Fruit fly (Drosophila melanogaster): ENCODE results near the gene CG4942.

Gene CG4942

DNA sequence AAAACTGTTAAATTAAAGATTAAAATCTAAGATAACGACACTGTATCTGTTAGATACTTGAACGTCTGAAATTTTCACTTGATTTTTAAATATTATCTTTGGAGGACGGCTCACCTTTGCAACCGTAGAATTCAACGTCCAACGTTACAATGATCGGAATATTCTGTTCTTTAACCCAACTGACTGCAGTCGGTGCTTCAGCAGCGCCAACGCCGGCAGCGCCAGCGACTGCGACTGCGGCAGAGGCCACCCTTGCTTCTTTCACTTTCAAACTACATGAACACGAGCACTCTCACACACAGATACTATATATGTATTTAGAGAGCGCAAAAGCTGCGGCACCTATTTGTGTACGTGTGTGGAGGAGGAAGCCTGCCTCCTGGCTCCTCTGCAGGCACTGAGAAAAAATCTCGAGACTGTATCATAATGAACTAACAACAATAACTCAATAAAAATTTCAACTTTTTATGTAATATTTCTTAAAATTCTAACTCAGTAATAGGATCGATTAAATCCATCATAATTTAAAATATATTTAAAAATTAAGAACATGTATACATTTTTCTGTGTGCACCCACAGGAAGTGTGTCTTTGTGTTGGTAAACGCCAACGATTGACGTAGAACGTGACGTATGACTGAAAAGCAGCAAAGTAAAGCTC is 15.3 kb upstream of the CG4942 start (continued):
- TF ChIP-seq vri (GFP tag; optimal IDR thresholded peaks at IDR 0.05) (peak; percentile 94), CG4318 (GFP tag; optimal IDR thresholded peaks at IDR 0.05) (peak; percentile 93), ss (GFP tag; optimal IDR thresholded peaks at IDR 0.05) (peak; percentile 98), CG34406 (GFP tag; optimal IDR thresholded peaks at IDR 0.05) (peak; percentile 97), CG11762 (GFP tag; optimal IDR thresholded peaks at IDR 0.05; ENCODE audit: insufficient read depth) (peak; percentile 94), acj6 (GFP tag; optimal IDR thresholded peaks at IDR 0.05) (peak; percentile 98), Eip78C (GFP tag) (peak; percentile 99), Eip93F (GFP tag; optimal IDR thresholded peaks at IDR 0.05) (peak; percentile 90), dsx (GFP tag; optimal IDR thresholded peaks at IDR 0.05; ENCODE audit: poor library complexity, severe bottlenecking) (peak; percentile 97), CG11294 (GFP tag; IDR thresholded peaks at IDR 0.05) (peak; percentile 93), Sox15 (GFP tag; optimal IDR thresholded peaks at IDR 0.05) (peak; percentile 88), CG6792 (GFP tag; optimal IDR thresholded peaks at IDR 0.05) (peak; percentile 97), CG32006 (GFP tag; optimal IDR thresholded peaks at IDR 0.05) (peak; percentile 97), esn (GFP tag; optimal IDR thresholded peaks at IDR 0.05) (peak; percentile 98), fd85E (GFP tag; optimal IDR thresholded peaks at IDR 0.05) (peak; percentile 88), Sox102F (GFP tag; optimal IDR thresholded peaks at IDR 0.05) (peak; percentile 96), CG7368 (GFP tag; optimal IDR thresholded peaks at IDR 0.05) (peak; percentile 95), Ets96B (tag; optimal IDR thresholded peaks at IDR 0.05) (peak; percentile 98), dac (GFP tag; optimal IDR thresholded peaks at IDR 0.05) (peak; percentile 94), Met (GFP tag; optimal IDR thresholded peaks at IDR 0.05) (peak; percentile 96), Ets21C (GFP tag; optimal IDR thresholded peaks at IDR 0.05) (peak; percentile 86), svp (GFP tag) (peak; percentile 98), topi (GFP tag; optimal IDR thresholded peaks at IDR 0.05) (peak; percentile 95), CG6854 (GFP tag; optimal IDR thresholded peaks at IDR 0.05) (peak; percentile 93), CG10631 (GFP tag; optimal IDR thresholded peaks at IDR 0.05) (peak; percentile 99), Eip75B (GFP tag; optimal IDR thresholded peaks at IDR 0.05) (peak; percentile 97), CG3919 (GFP tag; optimal IDR thresholded peaks at IDR 0.05) (peak; percentile 98), CG6276 (GFP tag; optimal IDR thresholded peaks at IDR 0.05) (peak; percentile 94), CG15336 (GFP tag; IDR thresholded peaks at IDR 0.05) (peak; percentile 98), spab (GFP tag; optimal IDR thresholded peaks at IDR 0.05) (peak; percentile 97), OdsH (GFP tag; optimal IDR thresholded peaks at IDR 0.05) (peak; percentile 98)

DNA sequence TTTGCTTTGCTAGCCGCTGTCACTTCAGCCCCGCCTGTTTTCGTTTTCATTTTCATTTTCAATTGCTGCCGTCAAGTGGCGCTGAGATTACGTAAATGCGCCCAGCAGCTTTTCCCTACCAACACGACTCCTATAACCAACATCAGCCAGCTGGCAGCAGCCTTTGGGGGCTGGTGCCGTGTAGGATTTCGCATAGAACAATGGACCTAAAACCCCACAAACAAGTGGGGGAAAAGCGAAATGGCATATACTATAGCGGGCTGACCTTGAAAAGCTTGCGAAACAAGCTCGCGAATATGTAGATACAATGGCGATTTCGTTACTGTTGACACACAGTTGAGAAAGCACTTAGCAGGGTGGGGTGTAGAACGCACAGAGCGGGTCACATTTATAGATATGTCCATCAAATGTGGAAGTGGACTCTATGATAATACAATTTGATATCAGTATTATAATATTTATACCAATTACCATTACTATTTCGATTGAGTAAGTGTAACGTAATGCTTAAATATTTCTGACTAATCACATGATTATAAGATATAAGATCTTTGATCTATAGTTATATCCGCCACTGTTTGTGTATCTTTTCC is 13.2 kb upstream of the CG4942 start:
- TF ChIP-seq fkh (GFP tag; optimal IDR thresholded peaks at IDR 0.05) (peak; percentile 15), vri (GFP tag; optimal IDR thresholded peaks at IDR 0.05) (peak; percentile 76), dac (GFP tag; optimal IDR thresholded peaks at IDR 0.05) (no peak), OdsH (GFP tag; optimal IDR thresholded peaks at IDR 0.05) (peak; percentile 29), Lpt (GFP tag; optimal IDR thresholded peaks at IDR 0.05) (no peak), CG6808 (GFP tag; optimal IDR thresholded peaks at IDR 0.05) (no peak), Eip75B (GFP tag; optimal IDR thresholded peaks at IDR 0.05) (no peak), Ets96B (tag; optimal IDR thresholded peaks at IDR 0.05) (peak; percentile 26), cyc (GFP tag; optimal IDR thresholded peaks at IDR 0.05) (no peak), CG8632 (GFP tag; optimal IDR thresholded peaks at IDR 0.05) (peak; percentile 11), pdm3 (GFP tag; optimal IDR thresholded peaks at IDR 0.05) (no peak), CG34406 (GFP tag; optimal IDR thresholded peaks at IDR 0.05) (peak; percentile 17), CG11762 (GFP tag; optimal IDR thresholded peaks at IDR 0.05; ENCODE audit: insufficient read depth) (no peak), CG10631 (GFP tag; optimal IDR thresholded peaks at IDR 0.05) (no peak), dsx (GFP tag; optimal IDR thresholded peaks at IDR 0.05; ENCODE audit: poor library complexity, severe bottlenecking) (peak; percentile 28), CG11902 (GFP tag; optimal IDR thresholded peaks at IDR 0.05) (no peak), Met (GFP tag; optimal IDR thresholded peaks at IDR 0.05) (no peak), fd59A (GFP tag; optimal IDR thresholded peaks at IDR 0.05) (peak; percentile 2), esn (GFP tag; optimal IDR thresholded peaks at IDR 0.05) (no peak), achi (GFP tag; optimal IDR thresholded peaks at IDR 0.05) (peak; percentile 5), CG4318 (GFP tag; optimal IDR thresholded peaks at IDR 0.05) (no peak), CG15336 (GFP tag; IDR thresholded peaks at IDR 0.05) (peak; percentile 32; the same call in 1 of the 2 replicates), Hr4 (GFP tag; optimal IDR thresholded peaks at IDR 0.05) (peak; percentile 5), CG7368 (GFP tag; optimal IDR thresholded peaks at IDR 0.05) (no peak), CG6163 (GFP tag; IDR thresholded peaks at IDR 0.05) (no peak), Hr38 (GFP tag; optimal IDR thresholded peaks at IDR 0.05) (no peak), CG6854 (GFP tag; optimal IDR thresholded peaks at IDR 0.05) (no peak), CG32006 (GFP tag; optimal IDR thresholded peaks at IDR 0.05) (no peak), net (GFP tag; optimal IDR thresholded peaks at IDR 0.05) (no peak), topi (GFP tag; optimal IDR thresholded peaks at IDR 0.05) (no peak), CG3919 (GFP tag; optimal IDR thresholded peaks at IDR 0.05) (no peak), svp (GFP tag) (no peak), Eip93F (GFP tag; optimal IDR thresholded peaks at IDR 0.05) (no peak), eg (GFP tag; IDR thresholded peaks at IDR 0.05) (peak; percentile 10; the same call in 1 of the 3 replicates), Sox15 (GFP tag; optimal IDR thresholded peaks at IDR 0.05) (no peak)
